Fruit fly (Drosophila melanogaster) whole organism, embryonic: ENCODE measurements around the gene Hrd3.
A peak's percentile ranks its signal among the peaks of the same experiment; 100 is the strongest.

Experiments
- CG10366 ChIP-seq: fragments of 200-800 bp; sonication (Bioruptor generic); IDR thresholded peaks from 2 replicates; pipeline ENCODE4 v1.3.6; 2022; ENCODE audit warnings: missing biosample characterization, missing genetic modification characterization
- CG11398 ChIP-seq: fragments of 200-800 bp; sonication (Bioruptor generic); optimal IDR thresholded peaks from 2 replicates; lab custom pipeline; 2016; ENCODE audit warnings: missing biosample characterization, missing genetic modification characterization
- CG13296 ChIP-seq: fragments of 200-800 bp; sonication (Bioruptor generic); optimal IDR thresholded peaks from 3 replicates; lab custom pipeline; 2018; ENCODE audit warnings: missing biosample characterization, mild to moderate bottlenecking, missing genetic modification characterization
- CG1529 ChIP-seq: fragments of 200-800 bp; sonication (Bioruptor generic); optimal IDR thresholded peaks from 3 replicates; lab custom pipeline; 2018; ENCODE audit warnings: missing biosample characterization, missing genetic modification characterization
- CG15514 ChIP-seq: fragments of 200-800 bp; sonication (Bioruptor generic); optimal IDR thresholded peaks from 3 replicates; lab custom pipeline; 2017; ENCODE audit warnings: missing biosample characterization, missing genetic modification characterization, mild to moderate bottlenecking, moderate library complexity, missing genetic modification reagents
- CG15696 ChIP-seq: fragments of 200-800 bp; sonication (Bioruptor generic); optimal IDR thresholded peaks from 2 replicates; lab custom pipeline; 2019; ENCODE audit warnings: missing biosample characterization, mild to moderate bottlenecking, missing genetic modification characterization, moderate library complexity
- CG17186 ChIP-seq: fragments of 200-800 bp; sonication (Bioruptor generic); optimal IDR thresholded peaks from 3 replicates; lab custom pipeline; 2017; ENCODE audit warnings: missing biosample characterization, missing genetic modification reagents, missing genetic modification characterization
- CG1832 ChIP-seq: fragments of 200-800 bp; sonication (Bioruptor generic); optimal IDR thresholded peaks from 2 replicates; lab custom pipeline; 2017; ENCODE audit warnings: missing biosample characterization, mild to moderate bottlenecking, missing genetic modification characterization, inconsistent platforms
- CG2120 ChIP-seq: fragments of 200-800 bp; sonication (Bioruptor generic); optimal IDR thresholded peaks from 3 replicates; lab custom pipeline; 2016; ENCODE audit warnings: missing biosample characterization, missing genetic modification characterization
- CG3065 ChIP-seq: fragments of 200-800 bp; sonication (Bioruptor generic); optimal IDR thresholded peaks from 2 replicates; lab custom pipeline; 2016; ENCODE audit warnings: missing biosample characterization, missing genetic modification characterization
- CG33557 ChIP-seq: fragments of 200-800 bp; sonication (Bioruptor generic); optimal IDR thresholded peaks from 2 replicates; lab custom pipeline; 2019; ENCODE audit warnings: missing biosample characterization, mild to moderate bottlenecking, missing genetic modification characterization, moderate library complexity
- CG3847 ChIP-seq: fragments of 200-800 bp; sonication (Bioruptor generic); IDR thresholded peaks from 2 replicates; pipeline ENCODE4 v1.3.6; 2022; ENCODE audit warnings: missing biosample characterization, missing genetic modification characterization
- CG4730 ChIP-seq: fragments of 200-800 bp; sonication (Bioruptor generic); IDR thresholded peaks from 2 replicates; pipeline ENCODE4 v1.3.6; 2022; ENCODE audit warnings: missing biosample characterization, missing genetic modification characterization
- CG4854 ChIP-seq: fragments of 200-800 bp; sonication (Bioruptor generic); optimal IDR thresholded peaks from 2 replicates; lab custom pipeline; 2016; ENCODE audit warnings: missing biosample characterization, missing genetic modification characterization, inconsistent platforms
- CG5245 ChIP-seq: fragments of 200-800 bp; sonication (Bioruptor generic); optimal IDR thresholded peaks from 3 replicates; lab custom pipeline; 2016; ENCODE audit warnings: missing biosample characterization, missing genetic modification characterization
- CG8281 ChIP-seq: fragments of 200-800 bp; sonication (Bioruptor generic); optimal IDR thresholded peaks from 2 replicates; lab custom pipeline; 2018; ENCODE audit warnings: missing biosample characterization, mild to moderate bottlenecking, missing genetic modification characterization, moderate library complexity
- D19A ChIP-seq: fragments of 200-800 bp; optimal IDR thresholded peaks from 3 replicates; lab custom pipeline; 2019; ENCODE audit warnings: missing biosample characterization, mild to moderate bottlenecking, missing genetic modification characterization, moderate library complexity
- Dbx ChIP-seq: fragments of 200-800 bp; sonication (Bioruptor generic); IDR thresholded peaks from 3 replicates; pipeline ENCODE4 v1.3.6; 2022; ENCODE audit warnings: missing biosample characterization, missing genetic modification characterization
- Dip2 ChIP-seq: fragments of 200-800 bp; sonication (Bioruptor generic); IDR thresholded peaks from 2 replicates; pipeline ENCODE4 v1.3.6; 2022; ENCODE audit warnings: missing biosample characterization, missing genetic modification characterization
- Elba2 ChIP-seq: fragments of 200-800 bp; sonication (Bioruptor generic); optimal IDR thresholded peaks from 3 replicates; lab custom pipeline; 2016; ENCODE audit warnings: missing biosample characterization, missing genetic modification characterization
- Fer2 ChIP-seq: fragments of 200-800 bp; sonication (Bioruptor generic); optimal IDR thresholded peaks from 2 replicates; lab custom pipeline; 2018; ENCODE audit warnings: missing biosample characterization, mild to moderate bottlenecking, missing genetic modification characterization, moderate library complexity
- H15 ChIP-seq: fragments of 200-800 bp; sonication (Bioruptor generic); IDR thresholded peaks from 3 replicates; pipeline ENCODE4 v1.3.6; 2022; ENCODE audit warnings: missing biosample characterization, missing genetic modification characterization
- HHEX ChIP-seq: fragments of 200-800 bp; sonication (Bioruptor generic); optimal IDR thresholded peaks from 3 replicates; lab custom pipeline; 2017; ENCODE audit warnings: missing biosample characterization, mild to moderate bottlenecking, missing genetic modification characterization, missing genetic modification reagents
- Kr ChIP-seq: fragments of 200-800 bp; sonication (Bioruptor generic); optimal IDR thresholded peaks from 2 replicates; lab custom pipeline; 2017; ENCODE audit warnings: missing biosample characterization, mild to moderate bottlenecking, missing genetic modification characterization
- Max ChIP-seq: fragments of 200-800 bp; sonication (Bioruptor generic); optimal IDR thresholded peaks from 2 replicates; lab custom pipeline; 2016; ENCODE audit warnings: missing biosample characterization, mild to moderate bottlenecking, missing genetic modification characterization
- Ravus ChIP-seq: fragments of 200-800 bp; sonication (Bioruptor generic); IDR thresholded peaks from 2 replicates; pipeline ENCODE4 v1.3.6; 2022; ENCODE audit warnings: missing biosample characterization, missing genetic modification characterization
- az2 ChIP-seq: fragments of 200-800 bp; sonication (Bioruptor generic); optimal IDR thresholded peaks from 3 replicates; lab custom pipeline; 2016; ENCODE audit warnings: missing biosample characterization, missing genetic modification characterization
- bigmax ChIP-seq: fragments of 200-800 bp; sonication (Bioruptor generic); optimal IDR thresholded peaks from 2 replicates; lab custom pipeline; 2018; ENCODE audit warnings: missing biosample characterization, mild to moderate bottlenecking, missing genetic modification characterization
- crc ChIP-seq: fragments of 200-800 bp; sonication (Bioruptor generic); optimal IDR thresholded peaks from 2 replicates; lab custom pipeline; 2016; ENCODE audit warnings: missing biosample characterization, missing genetic modification characterization
- crp ChIP-seq, 2 experiments: fragments of 200-800 bp; sonication (Bioruptor generic); optimal IDR thresholded peaks; 2 replicates in 1 of 2; 3 replicates in 1 of 2; lab custom pipeline; 2017; ENCODE audit warnings: missing biosample characterization in 2 of 2, missing genetic modification characterization in 2 of 2, mild to moderate bottlenecking in 1 of 2, moderate library complexity in 1 of 2
- dpn ChIP-seq, 2 experiments: fragments of 200-800 bp; sonication (Bioruptor generic); optimal IDR thresholded peaks; 3 replicates each; lab custom pipeline; 2016; ENCODE audit warnings: missing biosample characterization in 2 of 2, missing genetic modification characterization in 2 of 2
- h ChIP-seq: fragments of >200 bp; optimal IDR thresholded peaks from 2 replicates; lab custom pipeline; 2017
- ham ChIP-seq: fragments of 200-800 bp; sonication (Bioruptor generic); IDR thresholded peaks from 2 replicates; pipeline ENCODE4 v1.3.6; 2022; ENCODE audit warnings: missing biosample characterization, missing genetic modification characterization
- hbn ChIP-seq: fragments of 200-800 bp; sonication (Bioruptor generic); IDR thresholded peaks from 2 replicates; pipeline ENCODE4 v1.3.6; 2022; ENCODE audit warnings: missing biosample characterization, missing genetic modification characterization; ENCODE audit not compliant: partially characterized antibody
- kni ChIP-seq: fragments of 200-800 bp; sonication (Bioruptor generic); optimal IDR thresholded peaks from 3 replicates; lab custom pipeline; 2017; ENCODE audit warnings: mild to moderate bottlenecking, missing biosample characterization, missing genetic modification reagents, missing genetic modification characterization
- lmd ChIP-seq: fragments of 200-800 bp; sonication (Bioruptor generic); IDR thresholded peaks from 2 replicates; pipeline ENCODE4 v1.3.6; 2022; ENCODE audit warnings: missing biosample characterization, missing genetic modification characterization
- mam ChIP-seq: fragments of 200-800 bp; sonication (Bioruptor generic); optimal IDR thresholded peaks from 3 replicates; lab custom pipeline; 2016; ENCODE audit warnings: missing biosample characterization, missing genetic modification characterization
- pho ChIP-seq: fragments of 200-800 bp; sonication (Bioruptor generic); optimal IDR thresholded peaks from 2 replicates; lab custom pipeline; 2016; ENCODE audit warnings: missing biosample characterization, missing genetic modification characterization
- prd ChIP-seq, 3 experiments: fragments of >200 bp in 2 of 3; fragments of 200-800 bp in 1 of 3; sonication (Bioruptor generic) in 1 of 3; optimal IDR thresholded peaks in 2 of 3; IDR thresholded peaks in 1 of 3; 2 replicates in 2 of 3; 3 replicates in 1 of 3; pipeline versions ENCODE4 v1.3.6 to Lab custom; 2017 to 2022; ENCODE audit warnings: missing biosample characterization in 1 of 3, missing genetic modification characterization in 1 of 3
- rib ChIP-seq: fragments of 200-800 bp; sonication (Bioruptor generic); IDR thresholded peaks from 2 replicates; pipeline ENCODE4 v1.3.6; 2022; ENCODE audit warnings: missing biosample characterization, missing genetic modification characterization
- schlank ChIP-seq: fragments of 200-800 bp; sonication (Bioruptor generic); optimal IDR thresholded peaks from 2 replicates; lab custom pipeline; 2018; ENCODE audit warnings: missing biosample characterization, mild to moderate bottlenecking, missing genetic modification characterization
- scrt ChIP-seq: fragments of 200-800 bp; sonication (Bioruptor generic); optimal IDR thresholded peaks from 2 replicates; lab custom pipeline; 2018; ENCODE audit warnings: missing biosample characterization, mild to moderate bottlenecking, missing genetic modification characterization, moderate library complexity
- seq ChIP-seq: fragments of 200-800 bp; sonication (Bioruptor generic); IDR thresholded peaks from 2 replicates; pipeline ENCODE4 v1.3.6; 2022; ENCODE audit warnings: missing biosample characterization, missing genetic modification characterization
- slou ChIP-seq: fragments of 200-800 bp; sonication (Bioruptor generic); optimal IDR thresholded peaks from 3 replicates; lab custom pipeline; 2016; ENCODE audit warnings: missing biosample characterization, missing genetic modification characterization
- tgo ChIP-seq: fragments of 200-800 bp; sonication (Bioruptor generic); IDR thresholded peaks from 3 replicates; pipeline ENCODE4 v1.3.6; 2022; ENCODE audit warnings: missing biosample characterization, missing genetic modification characterization
- tin ChIP-seq: fragments of 200-800 bp; sonication (Bioruptor generic); optimal IDR thresholded peaks from 3 replicates; lab custom pipeline; 2016; ENCODE audit warnings: missing biosample characterization, missing genetic modification characterization
- tll ChIP-seq, 2 experiments: fragments of 200-800 bp in 1 of 2; fragments of >200 bp in 1 of 2; sonication (Bioruptor generic) in 1 of 2; optimal IDR thresholded peaks; 2 replicates each; lab custom pipeline; 2017 to 2019; ENCODE audit warnings: missing biosample characterization in 2 of 2, missing genetic modification characterization in 2 of 2, mild to moderate bottlenecking in 1 of 2, moderate library complexity in 1 of 2
- vnd ChIP-seq: fragments of 200-800 bp; sonication (Bioruptor generic); IDR thresholded peaks from 3 replicates; pipeline ENCODE4 v1.3.6; 2022; ENCODE audit warnings: missing biosample characterization, missing genetic modification characterization; ENCODE audit not compliant: partially characterized antibody
- wdn ChIP-seq: fragments of 200-800 bp; sonication (Bioruptor generic); IDR thresholded peaks from 2 replicates; pipeline ENCODE4 v1.3.6; 2022; ENCODE audit warnings: missing biosample characterization, missing genetic modification characterization
- wek ChIP-seq: fragments of 200-800 bp; sonication (Bioruptor generic); optimal IDR thresholded peaks from 3 replicates; lab custom pipeline; 2018; ENCODE audit warnings: missing biosample characterization, mild to moderate bottlenecking, missing genetic modification characterization, moderate library complexity
- zf30C ChIP-seq: fragments of 200-800 bp; sonication (Bioruptor generic); optimal IDR thresholded peaks from 3 replicates; lab custom pipeline; 2018; ENCODE audit warnings: missing biosample characterization, mild to moderate bottlenecking, missing genetic modification characterization

Hrd3 gene

dm6 chr3R:23772808-23773207 lies 14.5 kb upstream of the Hrd3 start, which contains the start of gene tst (continued):
- TF ChIP-seq CG8281 (tag; lab: Kevin White, UChicago), result peak; percentile 68
- peak; percentile 63 for TF ChIP-seq mam (GFP tag; lab: Kevin White, UChicago)
- TF ChIP-seq scrt, result peak; percentile 77
- peak; percentile 83 for TF ChIP-seq CG5245 (GFP tag; lab: Kevin White, UChicago)
- TF ChIP-seq crc (GFP tag; lab: Kevin White, UChicago), result no peak
- TF ChIP-seq prd (optimal IDR thresholded peaks at IDR 0.05; lab: Kevin White, UChicago), result no peak
- peak; percentile 99 for TF ChIP-seq prd (GFP tag; IDR thresholded peaks at IDR 0.05; lab: Robert Waterston, UW)
- TF ChIP-seq tgo, result peak; percentile 98
- peak; percentile 69 for TF ChIP-seq CG1529 (GFP tag; lab: Kevin White, UChicago)
- TF ChIP-seq h (lab: Kevin White, UChicago), result no peak
- peak; percentile 97 for TF ChIP-seq CG3847 (GFP tag; lab: Robert Waterston, UW)
- peak; percentile 19 for TF ChIP-seq pho (GFP tag; lab: Kevin White, UChicago)
- peak; percentile 82 for TF ChIP-seq Max
- peak; percentile 7 for TF ChIP-seq kni (GFP tag; lab: Kevin White, UChicago)
- peak; percentile 90 for TF ChIP-seq HHEX
- TF ChIP-seq CG15696 (tag; lab: Kevin White, UChicago), result peak; percentile 90
- TF ChIP-seq wdn (GFP tag; lab: Robert Waterston, UW), result peak; percentile 95
- peak; percentile 90 for TF ChIP-seq CG15514 (GFP tag; lab: Kevin White, UChicago)
- TF ChIP-seq CG3065, result peak; percentile 83
- peak; percentile 74 for TF ChIP-seq schlank (tag; lab: Kevin White, UChicago)
- TF ChIP-seq Elba2 (GFP tag; lab: Kevin White, UChicago), result peak; percentile 18
- TF ChIP-seq crp (GFP tag; optimal IDR thresholded peaks at IDR 0.05; lab: Kevin White, UChicago), result peak in 1 of 2 experiments; percentile 33
- no peak for TF ChIP-seq zf30C
- no peak for TF ChIP-seq CG1832
- peak; percentile 89 for TF ChIP-seq Ravus (GFP tag; lab: Robert Waterston, UW)
- peak; percentile 96 for TF ChIP-seq Dbx (GFP tag; lab: Robert Waterston, UW)
- TF ChIP-seq D19A, result peak; percentile 85
- TF ChIP-seq Fer2 (tag; lab: Kevin White, UChicago), result peak; percentile 80
- TF ChIP-seq CG11398 (GFP tag; lab: Kevin White, UChicago), result no peak
- peak; percentile 97 for TF ChIP-seq lmd (GFP tag; lab: Robert Waterston, UW)
- peak; percentile 97 for TF ChIP-seq H15 (GFP tag; lab: Robert Waterston, UW)
- peak; percentile 73 for TF ChIP-seq CG33557
- peak in 1 of 2 experiments; percentile 30 for TF ChIP-seq tll (GFP tag; optimal IDR thresholded peaks at IDR 0.05; lab: Kevin White, UChicago)
- peak; percentile 96 for TF ChIP-seq CG4730 (GFP tag; lab: Robert Waterston, UW)
- TF ChIP-seq CG17186, result no peak
- TF ChIP-seq CG10366, result peak; percentile 96
- peak; percentile 88 for TF ChIP-seq seq (GFP tag; lab: Robert Waterston, UW)
- TF ChIP-seq ham (GFP tag; lab: Robert Waterston, UW), result peak; percentile 79
- no peak for TF ChIP-seq Kr (GFP tag; lab: Kevin White, UChicago)
- TF ChIP-seq vnd (GFP tag; lab: Robert Waterston, UW), result no peak
- peak; percentile 88 for TF ChIP-seq tin (GFP tag; lab: Kevin White, UChicago)
- TF ChIP-seq CG4854 (GFP tag; lab: Kevin White, UChicago), result no peak
- TF ChIP-seq CG2120 (GFP tag; lab: Kevin White, UChicago), result peak; percentile 85
- peak; percentile 92 for TF ChIP-seq az2 (GFP tag; lab: Kevin White, UChicago)
- TF ChIP-seq rib (GFP tag; lab: Robert Waterston, UW), result peak; percentile 92
- peak; percentile 42 for TF ChIP-seq hbn (GFP tag; lab: Robert Waterston, UW)
- peak; percentile 92 for TF ChIP-seq CG13296
- no peak for TF ChIP-seq wek
- TF ChIP-seq bigmax (GFP tag; lab: Kevin White, UChicago), result no peak
- TF ChIP-seq slou (GFP tag; lab: Kevin White, UChicago), result peak; percentile 73
- TF ChIP-seq dpn (GFP tag; optimal IDR thresholded peaks at IDR 0.05; lab: Kevin White, UChicago), result peak; percentile 31 to 93
- peak; percentile 48 for TF ChIP-seq Dip2
